Fruit fly (Drosophila melanogaster) whole organism, wandering third instar larva: ENCODE data around the gene CG8526.

ENCODE experiments used
- Abd-B ChIP-seq: fragments of >200 bp; optimal IDR thresholded peaks from 2 replicates; lab custom pipeline; 2017; ENCODE audit warnings: missing biosample characterization, missing genetic modification characterization
- Dfd ChIP-seq: fragments of >200 bp; optimal IDR thresholded peaks from 2 replicates; lab custom pipeline; 2017; ENCODE audit warnings: missing biosample characterization, missing genetic modification characterization
- Myc ChIP-seq: fragments of >200 bp; optimal IDR thresholded peaks from 2 replicates; lab custom pipeline; 2017
- Rel ChIP-seq, 2 experiments: fragments of 200-800 bp; sonication (Bioruptor generic) in 1 of 2; optimal IDR thresholded peaks; 2 replicates in 1 of 2; 3 replicates in 1 of 2; lab custom pipeline; 2016 to 2019; ENCODE audit warnings: mild to moderate bottlenecking in 2 of 2, missing biosample characterization in 2 of 2, missing genetic modification characterization in 2 of 2, moderate library complexity in 1 of 2
- h ChIP-seq: fragments of 200-800 bp; sonication (Bioruptor generic); optimal IDR thresholded peaks from 3 replicates; lab custom pipeline; 2016; ENCODE audit warnings: missing biosample characterization, mild to moderate bottlenecking, missing genetic modification characterization
- pan ChIP-seq: fragments of >200 bp; optimal IDR thresholded peaks from 2 replicates; lab custom pipeline; 2017

DNA sequence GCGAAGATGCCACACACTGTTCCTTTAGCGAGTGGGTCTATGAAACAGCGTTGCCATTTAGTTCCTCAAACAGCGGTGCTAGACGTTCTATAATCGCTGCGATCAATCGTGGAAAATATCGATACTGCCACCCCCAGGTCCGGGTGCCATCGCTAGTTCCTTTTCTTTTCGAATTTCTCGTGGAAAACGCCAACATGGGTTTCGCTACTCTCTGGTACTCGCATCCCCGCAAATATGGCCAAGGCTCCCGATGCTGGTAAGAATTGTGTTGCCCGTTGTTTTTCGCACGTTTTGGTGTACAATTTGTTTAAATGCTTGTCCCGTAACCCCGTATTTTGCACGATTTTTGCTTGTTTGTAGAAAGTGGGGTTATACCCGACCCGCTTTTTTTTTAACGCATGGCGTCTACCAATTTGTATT lies 23.1 kb upstream of the CG8526 start, which contains the start of gene RpS29:
- TF ChIP-seq h (GFP tag; lab: Kevin White, UChicago) (peak; percentile 86), Rel (GFP tag; optimal IDR thresholded peaks at IDR 0.05; lab: Kevin White, UChicago) (no peak), Rel (tag; optimal IDR thresholded peaks at IDR 0.05; lab: Kevin White, UChicago) (peak; percentile 69), Myc (lab: Kevin White, UChicago) (peak; percentile 70), Abd-B (GFP tag; lab: Kevin White, UChicago) (no peak), pan (no peak), Dfd (GFP tag; lab: Kevin White, UChicago) (no peak)
